Worm (Caenorhabditis elegans) whole organism, L4/young adult: ENCODE data around the gene rac-2.

ENCODE experiments used
- dao-5 ChIP-seq: sonication (generic microtip); optimal IDR thresholded peaks from 2 replicates; lab custom pipeline; 2016; ENCODE audit warnings: missing genotype, missing genetic modification characterization, moderate library complexity, missing compliant biosample characterization
- him-1 ChIP-seq: sonication (generic microtip); optimal IDR thresholded peaks from 2 replicates; lab custom pipeline; 2016; ENCODE audit warnings: missing genotype, missing genetic modification reagents, missing genetic modification characterization, missing compliant biosample characterization

- TF ChIP-seq him-1 (tag; lab: Kevin White, UChicago) = no peak
- no peak for TF ChIP-seq dao-5 (tag; lab: Kevin White, UChicago)
Measured at ce11 chrIV:16277902-16278301, 30.1 kb upstream of the rac-2 start, which contains the start of gene ccch-2.
